Fruit fly (Drosophila melanogaster) whole organism, embryonic: ENCODE measurements around the gene scpr-A.

Experiments
- B-H1 ChIP-seq: fragments of 200-800 bp; sonication (Bioruptor generic); IDR thresholded peaks from 3 replicates; pipeline ENCODE4 v1.3.6; 2022; ENCODE audit warnings: missing biosample characterization, missing genetic modification characterization
- BEAF-32 ChIP-seq: fragments of 200-800 bp; sonication (Bioruptor generic); optimal IDR thresholded peaks from 3 replicates; lab custom pipeline; 2017; ENCODE audit warnings: missing biosample characterization, missing genetic modification characterization, mild to moderate bottlenecking, moderate library complexity, missing genetic modification reagents
- Blimp-1 ChIP-seq: fragments of 200-800 bp; sonication (Bioruptor generic); optimal IDR thresholded peaks from 3 replicates; lab custom pipeline; 2018; ENCODE audit warnings: missing biosample characterization, missing genetic modification characterization, mild to moderate bottlenecking, moderate library complexity, missing genetic modification reagents
- BtbVII ChIP-seq: fragments of 200-800 bp; sonication (Bioruptor generic); optimal IDR thresholded peaks from 3 replicates; lab custom pipeline; 2017; ENCODE audit warnings: missing biosample characterization, mild to moderate bottlenecking, missing genetic modification characterization
- CG11085 ChIP-seq: fragments of 200-800 bp; sonication (Bioruptor generic); IDR thresholded peaks from 2 replicates; pipeline ENCODE4 v1.3.6; 2022; ENCODE audit warnings: missing biosample characterization, missing genetic modification characterization
- CG12155 ChIP-seq: fragments of 200-800 bp; sonication (Bioruptor generic); optimal IDR thresholded peaks from 3 replicates; lab custom pipeline; 2016; ENCODE audit warnings: missing biosample characterization, missing genetic modification characterization
- CG13296 ChIP-seq: fragments of 200-800 bp; sonication (Bioruptor generic); optimal IDR thresholded peaks from 3 replicates; lab custom pipeline; 2018; ENCODE audit warnings: missing biosample characterization, mild to moderate bottlenecking, missing genetic modification characterization
- CG15601 ChIP-seq: fragments of 200-800 bp; sonication (Bioruptor generic); optimal IDR thresholded peaks from 3 replicates; lab custom pipeline; 2019; ENCODE audit warnings: missing biosample characterization, mild to moderate bottlenecking, missing genetic modification characterization, moderate library complexity
- CG1603 ChIP-seq: fragments of 200-800 bp; sonication (Bioruptor generic); optimal IDR thresholded peaks from 2 replicates; lab custom pipeline; 2019; ENCODE audit warnings: missing biosample characterization, mild to moderate bottlenecking, missing genetic modification characterization, moderate library complexity
- CG16863 ChIP-seq: fragments of 200-800 bp; sonication (Bioruptor generic); optimal IDR thresholded peaks from 3 replicates; lab custom pipeline; 2016; ENCODE audit warnings: missing biosample characterization, missing genetic modification characterization
- CG17829 ChIP-seq: fragments of 200-800 bp; optimal IDR thresholded peaks from 2 replicates; lab custom pipeline; 2019; ENCODE audit warnings: missing biosample characterization, mild to moderate bottlenecking, missing genetic modification characterization, moderate library complexity
- CG1792 ChIP-seq: fragments of 200-800 bp; sonication (Bioruptor generic); optimal IDR thresholded peaks from 2 replicates; lab custom pipeline; 2016; ENCODE audit warnings: missing biosample characterization, missing genetic modification characterization
- CG3281 ChIP-seq: fragments of 200-800 bp; sonication (Bioruptor generic); optimal IDR thresholded peaks from 3 replicates; lab custom pipeline; 2017; ENCODE audit warnings: missing biosample characterization, mild to moderate bottlenecking, missing genetic modification characterization
- CG3838 ChIP-seq: fragments of 200-800 bp; sonication (Bioruptor generic); optimal IDR thresholded peaks from 3 replicates; lab custom pipeline; 2016; ENCODE audit warnings: missing biosample characterization, missing genetic modification characterization
- CG3847 ChIP-seq: fragments of 200-800 bp; sonication (Bioruptor generic); IDR thresholded peaks from 2 replicates; pipeline ENCODE4 v1.3.6; 2022; ENCODE audit warnings: missing biosample characterization, missing genetic modification characterization
- Camta ChIP-seq: fragments of 200-800 bp; sonication (Bioruptor generic); optimal IDR thresholded peaks from 2 replicates; lab custom pipeline; 2016; ENCODE audit warnings: missing biosample characterization, missing genetic modification characterization
- Dbx ChIP-seq: fragments of 200-800 bp; sonication (Bioruptor generic); IDR thresholded peaks from 3 replicates; pipeline ENCODE4 v1.3.6; 2022; ENCODE audit warnings: missing biosample characterization, missing genetic modification characterization
- Deaf1 ChIP-seq: fragments of 200-800 bp; optimal IDR thresholded peaks from 3 replicates; lab custom pipeline; 2019; ENCODE audit warnings: missing biosample characterization, mild to moderate bottlenecking, missing genetic modification characterization, moderate library complexity
- Dip2 ChIP-seq: fragments of 200-800 bp; sonication (Bioruptor generic); IDR thresholded peaks from 2 replicates; pipeline ENCODE4 v1.3.6; 2022; ENCODE audit warnings: missing biosample characterization, missing genetic modification characterization
- Fer3 ChIP-seq: fragments of 200-800 bp; sonication (Bioruptor generic); optimal IDR thresholded peaks from 2 replicates; lab custom pipeline; 2018; ENCODE audit warnings: missing biosample characterization, mild to moderate bottlenecking, missing genetic modification characterization, moderate library complexity
- GATAe ChIP-seq: fragments of 200-800 bp; sonication (Bioruptor generic); conservative IDR thresholded peaks from 2 replicates; pipeline ENCODE4 v1.3.6; 2022; ENCODE audit warnings: missing biosample characterization, missing genetic modification characterization
- Lhr ChIP-seq: fragments of 200-800 bp; sonication (Bioruptor generic); optimal IDR thresholded peaks from 3 replicates; lab custom pipeline; 2017; ENCODE audit warnings: mild to moderate bottlenecking, missing biosample characterization, missing genetic modification reagents, missing genetic modification characterization
- Lim3 ChIP-seq: fragments of 200-800 bp; sonication (Bioruptor generic); IDR thresholded peaks from 2 replicates; pipeline ENCODE4 v1.3.6; 2022; ENCODE audit warnings: missing biosample characterization, missing genetic modification characterization
- Sox100B ChIP-seq: fragments of 200-800 bp; sonication (Bioruptor generic); optimal IDR thresholded peaks from 3 replicates; lab custom pipeline; 2018; ENCODE audit warnings: missing biosample characterization, mild to moderate bottlenecking, missing genetic modification characterization
- Spps ChIP-seq: fragments of 200-800 bp; sonication (Bioruptor generic); optimal IDR thresholded peaks from 2 replicates; lab custom pipeline; 2018; ENCODE audit warnings: missing biosample characterization, mild to moderate bottlenecking, missing genetic modification characterization
- crol ChIP-seq: fragments of 200-800 bp; sonication (Bioruptor generic); IDR thresholded peaks from 2 replicates; pipeline ENCODE4 v1.3.6; 2022; ENCODE audit warnings: missing biosample characterization, missing genetic modification characterization
- danr ChIP-seq: fragments of 200-800 bp; sonication (Bioruptor generic); IDR thresholded peaks from 2 replicates; pipeline ENCODE4 v1.3.6; 2022; ENCODE audit warnings: missing biosample characterization, missing genetic modification characterization
- disco-r ChIP-seq: fragments of 200-800 bp; sonication (Bioruptor generic); optimal IDR thresholded peaks from 2 replicates; lab custom pipeline; 2016; ENCODE audit warnings: missing biosample characterization, missing genetic modification characterization
- ems ChIP-seq: fragments of 200-800 bp; sonication (Bioruptor generic); optimal IDR thresholded peaks from 3 replicates; lab custom pipeline; 2016; ENCODE audit warnings: missing biosample characterization, missing genetic modification characterization
- fd3F ChIP-seq: fragments of 200-800 bp; sonication (Bioruptor generic); optimal IDR thresholded peaks from 2 replicates; lab custom pipeline; 2018; ENCODE audit warnings: missing biosample characterization, mild to moderate bottlenecking, missing genetic modification characterization, moderate library complexity
- fd64A ChIP-seq: fragments of 200-800 bp; sonication (Bioruptor generic); optimal IDR thresholded peaks from 3 replicates; lab custom pipeline; 2018; ENCODE audit warnings: missing biosample characterization, mild to moderate bottlenecking, missing genetic modification characterization
- ftz-f1 ChIP-seq: fragments of 200-800 bp; sonication (Bioruptor generic); optimal IDR thresholded peaks from 2 replicates; lab custom pipeline; 2016; ENCODE audit warnings: missing biosample characterization, missing genetic modification characterization
- inv ChIP-seq: fragments of 200-800 bp; sonication (Bioruptor generic); IDR thresholded peaks from 2 replicates; pipeline ENCODE4 v1.3.6; 2022; ENCODE audit warnings: missing biosample characterization, missing genetic modification characterization; ENCODE audit not compliant: partially characterized antibody
- kay ChIP-seq: fragments of 200-800 bp; sonication (Bioruptor generic); optimal IDR thresholded peaks from 2 replicates; lab custom pipeline; 2016; ENCODE audit warnings: missing biosample characterization, missing genetic modification characterization
- nau ChIP-seq: fragments of 200-800 bp; sonication (Bioruptor generic); optimal IDR thresholded peaks from 3 replicates; lab custom pipeline; 2017; ENCODE audit warnings: missing biosample characterization, mild to moderate bottlenecking, missing genetic modification characterization, missing genetic modification reagents
- otp ChIP-seq: fragments of 200-800 bp; sonication (Bioruptor generic); IDR thresholded peaks from 3 replicates; pipeline ENCODE4, ENCODE4 v1.3.6; 2022; ENCODE audit warnings: missing biosample characterization, missing genetic modification characterization
- peb ChIP-seq: fragments of 200-800 bp; sonication (Bioruptor generic); IDR thresholded peaks from 2 replicates; pipeline ENCODE4 v1.3.6; 2022; ENCODE audit warnings: missing biosample characterization, missing genetic modification characterization
- prd ChIP-seq, 3 experiments: fragments of >200 bp in 2 of 3; fragments of 200-800 bp in 1 of 3; sonication (Bioruptor generic) in 1 of 3; optimal IDR thresholded peaks in 2 of 3; IDR thresholded peaks in 1 of 3; 2 replicates in 2 of 3; 3 replicates in 1 of 3; pipeline versions ENCODE4 v1.3.6 to Lab custom; 2017 to 2022; ENCODE audit warnings: missing biosample characterization in 1 of 3, missing genetic modification characterization in 1 of 3
- psq ChIP-seq: fragments of 200-800 bp; sonication (Bioruptor generic); optimal IDR thresholded peaks from 2 replicates; lab custom pipeline; 2017; ENCODE audit warnings: missing biosample characterization, missing genetic modification characterization
- repo ChIP-seq: fragments of 200-800 bp; sonication (Bioruptor generic); optimal IDR thresholded peaks from 2 replicates; lab custom pipeline; 2016; ENCODE audit warnings: missing biosample characterization, missing genetic modification characterization
- row ChIP-seq: fragments of 200-800 bp; sonication (Bioruptor generic); IDR thresholded peaks from 3 replicates; pipeline ENCODE4 v1.3.6; 2022; ENCODE audit warnings: missing biosample characterization, missing genetic modification characterization
- sima ChIP-seq: fragments of 200-800 bp; sonication (Bioruptor generic); optimal IDR thresholded peaks from 2 replicates; lab custom pipeline; 2016; ENCODE audit warnings: missing biosample characterization, missing genetic modification characterization
- slp2 ChIP-seq: fragments of 200-800 bp; sonication (Bioruptor generic); optimal IDR thresholded peaks from 2 replicates; lab custom pipeline; 2016; ENCODE audit warnings: missing biosample characterization, missing genetic modification characterization
- tll ChIP-seq, 2 experiments: fragments of 200-800 bp in 1 of 2; fragments of >200 bp in 1 of 2; sonication (Bioruptor generic) in 1 of 2; optimal IDR thresholded peaks; 2 replicates each; lab custom pipeline; 2017 to 2019; ENCODE audit warnings: missing biosample characterization in 2 of 2, missing genetic modification characterization in 2 of 2, mild to moderate bottlenecking in 1 of 2, moderate library complexity in 1 of 2

The scpr-A gene

DNA sequence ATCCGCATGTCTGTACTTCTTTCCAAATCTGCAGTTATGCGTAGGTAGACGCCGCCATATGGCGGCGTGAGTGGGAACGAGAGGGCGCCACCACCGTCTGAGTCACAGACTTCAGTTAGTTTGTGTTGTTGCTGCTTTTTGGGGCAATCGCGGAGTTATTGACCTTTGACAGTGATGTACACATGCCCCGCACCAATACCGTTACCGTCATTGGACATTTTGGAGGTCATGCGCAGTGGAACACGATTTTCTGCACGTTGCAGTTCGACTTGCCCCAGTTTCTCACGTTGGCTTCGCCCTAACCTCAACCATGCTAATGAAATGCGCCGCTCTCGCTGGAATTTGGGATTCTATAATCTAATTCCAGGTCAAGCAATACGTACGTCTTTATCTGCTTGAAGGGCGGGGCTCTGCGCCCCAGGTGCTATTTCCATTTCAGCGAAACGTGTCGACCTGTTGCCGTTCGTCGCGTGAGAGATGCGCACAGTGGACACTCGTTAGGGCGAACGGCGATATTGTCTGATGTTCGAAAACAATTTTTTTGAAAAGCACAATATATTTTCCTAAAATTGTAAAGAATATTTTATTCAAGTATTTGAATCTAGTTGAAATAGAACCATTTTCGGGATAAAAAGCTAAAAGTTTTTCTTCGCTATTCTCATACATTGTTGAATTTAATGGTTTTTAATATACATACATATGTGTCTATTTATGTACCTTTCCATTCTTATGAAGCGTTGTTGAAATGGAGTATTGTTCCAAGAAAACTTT is 29.5 kb upstream of the scpr-A start (continued):
- TF ChIP-seq Lhr (no peak), CG1792 (GFP tag; lab: Kevin White, UChicago) (peak; percentile 64), fd64A (no peak), Sox100B (GFP tag; lab: Kevin White, UChicago) (peak; percentile 53), CG12155 (GFP tag; lab: Kevin White, UChicago) (peak; percentile 89), CG16863 (GFP tag; lab: Kevin White, UChicago) (peak; percentile 68), CG3838 (GFP tag; lab: Kevin White, UChicago) (peak; percentile 36), Lim3 (GFP tag; lab: Robert Waterston, UW) (0 out of 2 replicates have a peak, but pooled peaks have one; percentile 7), danr (GFP tag; lab: Robert Waterston, UW) (no peak), CG15601 (no peak), Spps (no peak), psq (GFP tag; lab: Kevin White, UChicago) (peak; percentile 40), B-H1 (GFP tag; lab: Robert Waterston, UW) (peak; percentile 65; the same call in 2 of the 3 replicates), kay (GFP tag; lab: Kevin White, UChicago) (peak; percentile 84), slp2 (GFP tag; lab: Kevin White, UChicago) (peak; percentile 25), peb (GFP tag; lab: Robert Waterston, UW) (peak; percentile 45; the same call in 1 of the 2 replicates), repo (peak; percentile 51), Dip2 (no peak), CG17829 (tag; lab: Kevin White, UChicago) (peak; percentile 70), row (GFP tag; lab: Robert Waterston, UW) (peak; percentile 96), Dbx (GFP tag; lab: Robert Waterston, UW) (peak; percentile 78), Deaf1 (tag; lab: Kevin White, UChicago) (peak; percentile 35), CG3281 (GFP tag; lab: Kevin White, UChicago) (peak; percentile 63), BtbVII (peak; percentile 25), CG11085 (GFP tag; lab: Robert Waterston, UW) (peak; percentile 64), tll (GFP tag; optimal IDR thresholded peaks at IDR 0.05; lab: Kevin White, UChicago) (peak in 1 of 2 experiments; percentile 5), nau (GFP tag; lab: Kevin White, UChicago) (peak; percentile 12), Fer3 (tag; lab: Kevin White, UChicago) (peak; percentile 82), CG3847 (peak; percentile 56), ems (GFP tag; lab: Kevin White, UChicago) (peak; percentile 67), GATAe (no peak), crol (GFP tag; lab: Robert Waterston, UW) (peak; percentile 56; the same call in 1 of the 2 replicates), inv (GFP tag; lab: Robert Waterston, UW) (peak; percentile 32; the same call in 1 of the 2 replicates), otp (GFP tag; lab: Robert Waterston, UW) (no peak; the same call in 2 of the 3 replicates), Blimp-1 (GFP tag; lab: Kevin White, UChicago) (peak; percentile 56), sima (GFP tag; lab: Kevin White, UChicago) (no peak), fd3F (GFP tag; lab: Kevin White, UChicago) (peak; percentile 57), BEAF-32 (peak; percentile 5), CG13296 (GFP tag; lab: Kevin White, UChicago) (peak; percentile 65), disco-r (GFP tag; lab: Kevin White, UChicago) (peak; percentile 41), Camta (GFP tag; lab: Kevin White, UChicago) (peak; percentile 34), prd (optimal IDR thresholded peaks at IDR 0.05; lab: Kevin White, UChicago) (no peak), prd (GFP tag; IDR thresholded peaks at IDR 0.05; lab: Robert Waterston, UW) (peak; percentile 87), CG1603 (tag; lab: Kevin White, UChicago) (peak; percentile 63), ftz-f1 (GFP tag; lab: Kevin White, UChicago) (peak; percentile 60)
